Fruit fly (Drosophila melanogaster): Measurements from ENCODE around the gene CG12231.

The CG12231 gene

DNA sequence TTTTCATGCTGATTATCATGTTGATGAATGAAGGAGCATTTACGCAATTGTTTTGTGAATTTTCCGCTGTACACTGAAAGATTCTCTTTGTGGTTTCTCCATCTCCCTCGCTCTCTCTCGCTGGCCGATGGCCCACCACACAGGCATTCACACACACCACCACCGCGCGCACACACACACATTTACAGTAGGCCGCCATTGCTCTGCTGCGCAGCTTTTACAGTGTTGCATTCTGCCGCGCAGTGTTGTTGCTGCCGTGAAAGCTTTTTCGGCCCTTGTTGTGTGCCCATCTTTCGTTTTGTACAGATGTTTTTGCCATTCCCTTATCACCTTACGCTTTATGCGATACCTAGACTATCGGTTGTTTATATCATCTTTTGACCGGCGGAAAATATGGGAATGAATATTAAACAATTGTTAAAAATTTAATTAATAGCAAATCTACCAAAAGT is 34.7 kb downstream of the CG12231 start (continued):
- TF ChIP-seq tin (GFP tag; optimal IDR thresholded peaks at IDR 0.05): no peak
- TF ChIP-seq CG10565 (GFP tag; optimal IDR thresholded peaks at IDR 0.05): no peak
- TF ChIP-seq gce (GFP tag; IDR thresholded peaks at IDR 0.05): no peak
- peak in 1 of 2 experiments; percentile 74 for TF ChIP-seq crp (GFP tag; optimal IDR thresholded peaks at IDR 0.05)
- peak; percentile 50; the same call in 2 of the 3 replicates for TF ChIP-seq mld (GFP tag; IDR thresholded peaks at IDR 0.05; ENCODE audit: partially characterized antibody)
- no peak for TF ChIP-seq ac (GFP tag; optimal IDR thresholded peaks at IDR 0.05)
- TF ChIP-seq Gsc (GFP tag; IDR thresholded peaks at IDR 0.05): no peak
- no peak for TF ChIP-seq CG7357 (GFP tag; IDR thresholded peaks at IDR 0.05)
- TF ChIP-seq Sox100B (GFP tag; optimal IDR thresholded peaks at IDR 0.05): no peak
- TF ChIP-seq twi (tag; optimal IDR thresholded peaks at IDR 0.05): no peak
- TF ChIP-seq cad (GFP tag; optimal IDR thresholded peaks at IDR 0.05): no peak
- no peak for TF ChIP-seq Optix (GFP tag; IDR thresholded peaks at IDR 0.05)
- TF ChIP-seq ftz-f1 (GFP tag; optimal IDR thresholded peaks at IDR 0.05): no peak
- no peak for TF ChIP-seq CG14965 (GFP tag; optimal IDR thresholded peaks at IDR 0.05; ENCODE audit: borderline replicate concordance)
- TF ChIP-seq CoRest (tag; optimal IDR thresholded peaks at IDR 0.05): no peak
- TF ChIP-seq CG8478 (optimal IDR thresholded peaks at IDR 0.05): peak; percentile 91
- no peak for TF ChIP-seq Six4 (GFP tag; optimal IDR thresholded peaks at IDR 0.05)
- TF ChIP-seq CG10462 (GFP tag; optimal IDR thresholded peaks at IDR 0.05): no peak
- no peak for TF ChIP-seq CG2129 (GFP tag; IDR thresholded peaks at IDR 0.05; ENCODE audit: partially characterized antibody)
- peak; percentile 62; the same call in 2 of the 3 replicates for TF ChIP-seq Doc3 (GFP tag; IDR thresholded peaks at IDR 0.05; ENCODE audit: partially characterized antibody)
- TF ChIP-seq nerfin-1 (tag; optimal IDR thresholded peaks at IDR 0.05): peak; percentile 5
- TF ChIP-seq scrt (GFP tag; optimal IDR thresholded peaks at IDR 0.05): no peak
- TF ChIP-seq CG18764 (GFP tag; optimal IDR thresholded peaks at IDR 0.05): no peak
- TF ChIP-seq mam (GFP tag; optimal IDR thresholded peaks at IDR 0.05): peak; percentile 15
- TF ChIP-seq bcd (GFP tag; optimal IDR thresholded peaks at IDR 0.05): no peak
- TF ChIP-seq br (optimal IDR thresholded peaks at IDR 0.05): no peak
- TF ChIP-seq ewg (GFP tag; optimal IDR thresholded peaks at IDR 0.05): peak; percentile 95
- no peak for TF ChIP-seq B-H1 (GFP tag; IDR thresholded peaks at IDR 0.05)
- no peak; the same call in 1 of the 2 replicates for TF ChIP-seq seq (GFP tag; IDR thresholded peaks at IDR 0.05)
- TF ChIP-seq NK7.1 (GFP tag; optimal IDR thresholded peaks at IDR 0.05): no peak
- TF ChIP-seq lilli (GFP tag; optimal IDR thresholded peaks at IDR 0.05): peak; percentile 27
- TF ChIP-seq gcm2 (GFP tag; optimal IDR thresholded peaks at IDR 0.05): no peak
- TF ChIP-seq YL-1 (GFP tag; optimal IDR thresholded peaks at IDR 0.05): peak; percentile 33
- no peak for TF ChIP-seq esg (GFP tag; conservative IDR thresholded peaks at IDR 0.05)
- no peak for TF ChIP-seq BtbVII (GFP tag; optimal IDR thresholded peaks at IDR 0.05)
- TF ChIP-seq CG17912 (GFP tag; optimal IDR thresholded peaks at IDR 0.05): peak; percentile 68
- TF ChIP-seq Hr3 (GFP tag; optimal IDR thresholded peaks at IDR 0.05): no peak
- TF ChIP-seq Lpt (GFP tag; optimal IDR thresholded peaks at IDR 0.05): no peak
- no peak for TF ChIP-seq bigmax (GFP tag; optimal IDR thresholded peaks at IDR 0.05)
- no peak for TF ChIP-seq Eip74EF (GFP tag; optimal IDR thresholded peaks at IDR 0.05)
- no peak for TF ChIP-seq trh (GFP tag; optimal IDR thresholded peaks at IDR 0.05)
- no peak for TF ChIP-seq Hey (tag; optimal IDR thresholded peaks at IDR 0.05)
- TF ChIP-seq CG17186 (GFP tag; optimal IDR thresholded peaks at IDR 0.05): peak; percentile 33
- peak; percentile 25; the same call in 1 of the 2 replicates for TF ChIP-seq ssp (GFP tag; IDR thresholded peaks at IDR 0.05)
- no peak for TF ChIP-seq fd102C (GFP tag; optimal IDR thresholded peaks at IDR 0.05)
- no peak for TF ChIP-seq CG15011 (GFP tag; optimal IDR thresholded peaks at IDR 0.05)
- peak; percentile 12 for TF ChIP-seq sd (tag; optimal IDR thresholded peaks at IDR 0.05)
- TF ChIP-seq D19B (GFP tag; optimal IDR thresholded peaks at IDR 0.05): no peak
- no peak for TF ChIP-seq rib (GFP tag; IDR thresholded peaks at IDR 0.05)
- peak; percentile 17; the same call in 1 of the 2 replicates for TF ChIP-seq Atf6 (GFP tag; IDR thresholded peaks at IDR 0.05)
- no peak for TF ChIP-seq Dip3 (GFP tag; optimal IDR thresholded peaks at IDR 0.05)
- TF ChIP-seq CG9437 (GFP tag; optimal IDR thresholded peaks at IDR 0.05): no peak
